Fruit fly (Drosophila melanogaster): ENCODE data around the gene CG13738.
A peak's percentile ranks its signal among the peaks of the same experiment; 100 is the strongest.

The CG13738 gene

dm6 chr3L:14004963-14005458, 31.7 kb upstream of the CG13738 start (continued):
- TF ChIP-seq bowl (GFP tag; IDR thresholded peaks at IDR 0.05): peak; percentile 93
- TF ChIP-seq dmrt11E (tag; optimal IDR thresholded peaks at IDR 0.05): peak; percentile 67
- TF ChIP-seq CG10979 (tag; optimal IDR thresholded peaks at IDR 0.05): peak; percentile 92
- peak; percentile 81 for TF ChIP-seq Hey (tag; optimal IDR thresholded peaks at IDR 0.05)
- TF ChIP-seq repo (GFP tag; optimal IDR thresholded peaks at IDR 0.05): peak; percentile 94
- TF ChIP-seq sob (GFP tag; IDR thresholded peaks at IDR 0.05): peak; percentile 97
- TF ChIP-seq CG3995 (GFP tag; optimal IDR thresholded peaks at IDR 0.05): peak; percentile 65
- peak; percentile 91 for TF ChIP-seq ara (GFP tag; IDR thresholded peaks at IDR 0.05)
- TF ChIP-seq ap (GFP tag; IDR thresholded peaks at IDR 0.05): peak; percentile 95
- peak; percentile 92 for TF ChIP-seq cg (GFP tag; optimal IDR thresholded peaks at IDR 0.05)
- TF ChIP-seq lov (optimal IDR thresholded peaks at IDR 0.05): no peak
- TF ChIP-seq lov (GFP tag; IDR thresholded peaks at IDR 0.05): peak; percentile 90
- TF ChIP-seq CG10654 (GFP tag; optimal IDR thresholded peaks at IDR 0.05): peak; percentile 94
- peak; percentile 97 for TF ChIP-seq lilli (GFP tag; optimal IDR thresholded peaks at IDR 0.05)
- TF ChIP-seq Lpt (GFP tag; optimal IDR thresholded peaks at IDR 0.05): no peak
- peak; percentile 69 for TF ChIP-seq sima (GFP tag; optimal IDR thresholded peaks at IDR 0.05)
- TF ChIP-seq CG4730 (GFP tag; IDR thresholded peaks at IDR 0.05): peak; percentile 91
- peak; percentile 94 for TF ChIP-seq Fer3 (tag; optimal IDR thresholded peaks at IDR 0.05)
- TF ChIP-seq CG6175 (GFP tag; IDR thresholded peaks at IDR 0.05): 0 out of 3 replicates have a peak, but pooled peaks have one; percentile 40
- peak; percentile 81 for TF ChIP-seq CG10274 (GFP tag; optimal IDR thresholded peaks at IDR 0.05)
- TF ChIP-seq CG11696 (GFP tag; IDR thresholded peaks at IDR 0.05): peak; percentile 85
- peak; percentile 88 for TF ChIP-seq vfl (GFP tag; optimal IDR thresholded peaks at IDR 0.05)
- TF ChIP-seq Max (GFP tag; optimal IDR thresholded peaks at IDR 0.05): peak; percentile 92
- peak; percentile 23 for TF ChIP-seq BEAF-32 (GFP tag; optimal IDR thresholded peaks at IDR 0.05)
- TF ChIP-seq Atf3 (GFP tag; optimal IDR thresholded peaks at IDR 0.05): peak; percentile 93
- TF ChIP-seq nerfin-2 (GFP tag; IDR thresholded peaks at IDR 0.05; ENCODE audit: partially characterized antibody): no peak; the same call in 1 of the 2 replicates
- TF ChIP-seq Dip3 (GFP tag; optimal IDR thresholded peaks at IDR 0.05): peak; percentile 91
- no peak for TF ChIP-seq grn (GFP tag; optimal IDR thresholded peaks at IDR 0.05)
- peak; percentile 90 for TF ChIP-seq NK7.1 (GFP tag; optimal IDR thresholded peaks at IDR 0.05)
- peak; percentile 75 for TF ChIP-seq CG3065 (GFP tag; optimal IDR thresholded peaks at IDR 0.05)
- peak; percentile 66 for TF ChIP-seq Usf (GFP tag; optimal IDR thresholded peaks at IDR 0.05)
- TF ChIP-seq fd96Cb (tag; optimal IDR thresholded peaks at IDR 0.05): peak; percentile 97
- peak; percentile 93 for TF ChIP-seq Six4 (GFP tag; optimal IDR thresholded peaks at IDR 0.05)
- TF ChIP-seq CG4282 (GFP tag; optimal IDR thresholded peaks at IDR 0.05): peak; percentile 94
- TF ChIP-seq Sin3A (optimal IDR thresholded peaks at IDR 0.05): no peak
- peak; percentile 97 for TF ChIP-seq CG2678 (tag; optimal IDR thresholded peaks at IDR 0.05)
- TF ChIP-seq CG10267 (tag; optimal IDR thresholded peaks at IDR 0.05): peak; percentile 79
- no peak for TF ChIP-seq CG34224 (GFP tag; IDR thresholded peaks at IDR 0.05; ENCODE audit: partially characterized antibody)
- TF ChIP-seq CG14050 (GFP tag; IDR thresholded peaks at IDR 0.05): peak; percentile 96
- peak; percentile 97 for TF ChIP-seq dpn (GFP tag; optimal IDR thresholded peaks at IDR 0.05)
- TF ChIP-seq NFAT (GFP tag; IDR thresholded peaks at IDR 0.05): peak; percentile 90
- peak; percentile 95 for TF ChIP-seq Dad (GFP tag; optimal IDR thresholded peaks at IDR 0.05)
- TF ChIP-seq GATAe (GFP tag; conservative IDR thresholded peaks at IDR 0.05): peak; percentile 83
- peak; percentile 40; the same call in 1 of the 3 replicates for TF ChIP-seq Opbp (GFP tag; IDR thresholded peaks at IDR 0.05; ENCODE audit: partially characterized antibody)
- peak; percentile 81 for TF ChIP-seq wek (GFP tag; optimal IDR thresholded peaks at IDR 0.05)
- TF ChIP-seq slp2 (GFP tag; optimal IDR thresholded peaks at IDR 0.05): peak; percentile 96
- peak; percentile 89 for TF ChIP-seq emc (GFP tag; optimal IDR thresholded peaks at IDR 0.05)
- peak; percentile 96 for TF ChIP-seq CG11504 (tag; optimal IDR thresholded peaks at IDR 0.05)
- peak; percentile 93 for TF ChIP-seq CG2875 (GFP tag; optimal IDR thresholded peaks at IDR 0.05)
- no peak for TF ChIP-seq stwl (tag; optimal IDR thresholded peaks at IDR 0.05)
- TF ChIP-seq CG11247 (GFP tag; IDR thresholded peaks at IDR 0.05): peak; percentile 91

All from whole organism, embryonic.